Worm (Caenorhabditis elegans): ENCODE data around the gene abu-4.

ce11 chrV:2325052-2325451, 50.4 kb downstream of the abu-4 start, which contains the start of gene pud-3:
- TF ChIP-seq lsy-2 (tag; optimal IDR thresholded peaks at IDR 0.05) (no peak), daf-16 (GFP tag; optimal IDR thresholded peaks at IDR 0.05) (no peak), daf-16 (tag; optimal IDR thresholded peaks at IDR 0.05) (peak; percentile 61), nhr-25 (tag; optimal IDR thresholded peaks at IDR 0.05; ENCODE audit: borderline replicate concordance, insufficient read depth) (no peak), ceh-20 (GFP tag; IDR thresholded peaks at IDR 0.05) (no peak), egl-27 (tag; optimal IDR thresholded peaks at IDR 0.05) (no peak)

Measured in whole organism, L4 larva.